Worm (Caenorhabditis elegans) whole organism, L4 larva: ENCODE data around the gene mrpl-40.
A peak's percentile ranks its signal among the peaks of the same experiment; 100 is the strongest.

Source experiments
- F26F4.8 ChIP-seq: fragments of 200-800 bp; sonication (Bioruptor generic); conservative IDR thresholded peaks from 2 replicates; pipeline ENCODE4 v1.3.6; 2022; ENCODE audit warnings: missing genetic modification characterization, missing compliant biosample characterization
- F49E8.2 ChIP-seq: sonication (generic microtip); optimal IDR thresholded peaks from 2 replicates; lab custom pipeline; 2016; ENCODE audit warnings: missing compliant biosample characterization, mild to moderate bottlenecking, missing genetic modification characterization, borderline replicate concordance
- T20F7.1 ChIP-seq: fragments of 200-800 bp; sonication (Bioruptor generic); optimal IDR thresholded peaks from 2 replicates; lab custom pipeline; 2018; ENCODE audit warnings: mild to moderate bottlenecking, missing genetic modification characterization, missing compliant biosample characterization
- T26A8.4 ChIP-seq: fragments of 200-800 bp; sonication (Bioruptor generic); IDR thresholded peaks from 2 replicates; pipeline ENCODE4 v1.3.6; 2022; ENCODE audit warnings: missing genetic modification characterization, missing compliant biosample characterization
- Y48G9A.11 ChIP-seq: fragments of 200-800 bp; sonication (Bioruptor generic); IDR thresholded peaks from 2 replicates; pipeline ENCODE4 v1.3.6; 2022; ENCODE audit warnings: missing genetic modification reagents, missing genetic modification characterization, missing compliant biosample characterization
- Y75B8A.6 ChIP-seq: fragments of 200-800 bp; sonication (Bioruptor generic); IDR thresholded peaks from 2 replicates; pipeline ENCODE4 v1.3.6; 2022; ENCODE audit warnings: missing genetic modification reagents, missing genetic modification characterization, missing compliant biosample characterization
- ZK337.2 ChIP-seq: fragments of 200-800 bp; sonication (Bioruptor generic); IDR thresholded peaks from 2 replicates; pipeline ENCODE4 v1.3.6; 2022; ENCODE audit warnings: missing genetic modification reagents, missing genetic modification characterization, missing compliant biosample characterization
- ZK546.5 ChIP-seq, 2 experiments: sonication (generic microtip); optimal IDR thresholded peaks; 2 replicates each; lab custom pipeline; 2017; ENCODE audit warnings: missing biosample characterization in 2 of 2, missing genetic modification characterization in 2 of 2
- ama-1 ChIP-seq: fragments of 150-350 bp; optimal IDR thresholded peaks from 2 replicates; lab custom pipeline; 2014; ENCODE audit warnings: inconsistent platforms, mixed read lengths
- attf-4 ChIP-seq: sonication (generic microtip); optimal IDR thresholded peaks from 3 replicates; lab custom pipeline; 2017; ENCODE audit warnings: missing biosample characterization, missing genetic modification characterization
- ceh-62 ChIP-seq: sonication (generic microtip); optimal IDR thresholded peaks from 2 replicates; lab custom pipeline; 2017; ENCODE audit warnings: missing biosample characterization, missing genetic modification characterization
- daf-16 ChIP-seq, 3 experiments: sonication (generic microtip); optimal IDR thresholded peaks; 2 replicates each; lab custom pipeline; 2016 to 2017; ENCODE audit warnings: missing genetic modification characterization in 3 of 3, missing genetic modification reagents in 3 of 3, mild to moderate bottlenecking in 2 of 3, missing compliant biosample characterization in 2 of 3, missing biosample characterization in 1 of 3, moderate library complexity in 1 of 3
- daf-19 ChIP-seq: fragments of 200-800 bp; sonication (Bioruptor generic); conservative IDR thresholded peaks from 2 replicates; pipeline ENCODE4 v1.3.6; 2022; ENCODE audit warnings: missing genetic modification characterization, missing compliant biosample characterization
- daf-8 ChIP-seq: fragments of 200-800 bp; sonication (Bioruptor generic); IDR thresholded peaks from 2 replicates; pipeline ENCODE4 v1.3.6; 2022; ENCODE audit warnings: missing genetic modification characterization, missing compliant biosample characterization
- dmd-6 ChIP-seq: fragments of 200-800 bp; sonication (Bioruptor generic); IDR thresholded peaks from 2 replicates; pipeline ENCODE4 v1.3.6; 2022; ENCODE audit warnings: missing genetic modification reagents, missing genetic modification characterization, missing compliant biosample characterization
- dmd-9 ChIP-seq: fragments of 200-800 bp; sonication (Bioruptor generic); IDR thresholded peaks from 2 replicates; pipeline ENCODE4 v1.3.6; 2022; ENCODE audit warnings: missing genetic modification reagents, missing genetic modification characterization, missing compliant biosample characterization
- dve-1 ChIP-seq: sonication (generic microtip); optimal IDR thresholded peaks from 2 replicates; lab custom pipeline; 2017; ENCODE audit warnings: antibody characterized with exemption, mild to moderate bottlenecking, missing genetic modification characterization, missing compliant biosample characterization; ENCODE audit not compliant: insufficient read depth
- egl-27 ChIP-seq: sonication (generic microtip); optimal IDR thresholded peaks from 3 replicates; lab custom pipeline; 2017; ENCODE audit warnings: missing biosample characterization, missing genetic modification reagents, missing genetic modification characterization
- egl-43 ChIP-seq: fragments of 200-800 bp; sonication (Bioruptor generic); IDR thresholded peaks from 2 replicates; pipeline ENCODE4 v1.3.6; 2022; ENCODE audit warnings: missing genetic modification reagents, missing genetic modification characterization, missing compliant biosample characterization
- fkh-10 ChIP-seq: fragments of 150-350 bp; optimal IDR thresholded peaks from 2 replicates; lab custom pipeline; 2014; ENCODE audit warnings: missing biosample characterization, missing genetic modification reagents, missing genetic modification characterization
- hlh-11 ChIP-seq: fragments of 200-800 bp; sonication (Bioruptor generic); optimal IDR thresholded peaks from 2 replicates; lab custom pipeline; 2018; ENCODE audit warnings: mild to moderate bottlenecking, missing genetic modification characterization, missing compliant biosample characterization
- jun-1 ChIP-seq: fragments of 150-350 bp; optimal IDR thresholded peaks from 2 replicates; lab custom pipeline; 2014; ENCODE audit warnings: missing biosample characterization, missing genetic modification reagents, missing genetic modification characterization
- lin-1 ChIP-seq: fragments of 200-800 bp; sonication (Bioruptor generic); IDR thresholded peaks from 2 replicates; pipeline ENCODE4 v1.3.6; 2022; ENCODE audit warnings: missing genetic modification reagents, missing genetic modification characterization, missing compliant biosample characterization
- lin-29 ChIP-seq: fragments of 200-800 bp; sonication (Bioruptor generic); IDR thresholded peaks from 2 replicates; pipeline ENCODE4 v1.3.6; 2022; ENCODE audit warnings: missing genetic modification reagents, missing genetic modification characterization, missing compliant biosample characterization
- lin-39 ChIP-seq: fragments of 150-350 bp; optimal IDR thresholded peaks from 2 replicates; lab custom pipeline; 2014; ENCODE audit warnings: missing biosample characterization, missing genetic modification reagents, missing genetic modification characterization
- lir-3 ChIP-seq: sonication (generic microtip); optimal IDR thresholded peaks from 2 replicates; lab custom pipeline; 2016; ENCODE audit warnings: mild to moderate bottlenecking, missing genetic modification characterization, missing compliant biosample characterization
- lsy-2 ChIP-seq, 2 experiments: fragments of 150-350 bp in 1 of 2; sonication (generic microtip) in 1 of 2; optimal IDR thresholded peaks; 2 replicates each; lab custom pipeline; 2014 to 2017; ENCODE audit warnings: missing biosample characterization in 2 of 2, missing genetic modification characterization in 2 of 2
- mep-1 ChIP-seq: fragments of 150-350 bp; sonication (generic microtip); optimal IDR thresholded peaks from 3 replicates; lab custom pipeline; 2014; ENCODE audit warnings: missing biosample characterization, missing genetic modification characterization
- mes-2 ChIP-seq: sonication (generic microtip); optimal IDR thresholded peaks from 2 replicates; lab custom pipeline; 2016; ENCODE audit warnings: missing genotype, mild to moderate bottlenecking, missing genetic modification characterization, missing compliant biosample characterization; ENCODE audit not compliant: poor library complexity, severe bottlenecking
- nhr-11 ChIP-seq: fragments of 150-350 bp; optimal IDR thresholded peaks from 2 replicates; lab custom pipeline; 2014; ENCODE audit warnings: missing biosample characterization, missing genetic modification characterization
- nhr-111 ChIP-seq: fragments of 200-800 bp; sonication (Bioruptor generic); optimal IDR thresholded peaks from 2 replicates; lab custom pipeline; 2018; ENCODE audit warnings: mild to moderate bottlenecking, missing genetic modification characterization, missing compliant biosample characterization
- nhr-48 ChIP-seq: sonication (generic microtip); optimal IDR thresholded peaks from 2 replicates; lab custom pipeline; 2016; ENCODE audit warnings: mild to moderate bottlenecking, missing genetic modification characterization, missing compliant biosample characterization
- nhr-6 ChIP-seq: fragments of 150-350 bp; optimal IDR thresholded peaks from 2 replicates; lab custom pipeline; 2014; ENCODE audit warnings: missing biosample characterization, missing genetic modification characterization
- php-3 ChIP-seq: fragments of 200-800 bp; sonication (Bioruptor generic); IDR thresholded peaks from 2 replicates; pipeline ENCODE4 v1.3.6; 2022; ENCODE audit warnings: missing genetic modification reagents, missing genetic modification characterization, missing compliant biosample characterization
- pqm-1 ChIP-seq: sonication (generic microtip); optimal IDR thresholded peaks from 2 replicates; lab custom pipeline; 2017; ENCODE audit warnings: missing biosample characterization, missing genetic modification characterization
- saeg-2 ChIP-seq: fragments of 200-800 bp; sonication (Bioruptor generic); IDR thresholded peaks from 2 replicates; pipeline ENCODE4 v1.3.6; 2022; ENCODE audit warnings: missing genetic modification reagents, missing genetic modification characterization, missing compliant biosample characterization
- sdz-12 ChIP-seq: fragments of 200-800 bp; sonication (Bioruptor generic); optimal IDR thresholded peaks from 2 replicates; lab custom pipeline; 2018; ENCODE audit warnings: mild to moderate bottlenecking, missing genetic modification characterization, missing compliant biosample characterization
- set-16 ChIP-seq: fragments of 200-800 bp; sonication (Bioruptor generic); IDR thresholded peaks from 2 replicates; pipeline ENCODE4 v1.3.6; 2022; ENCODE audit warnings: missing genetic modification reagents, missing genetic modification characterization, missing compliant biosample characterization
- snpc-1.2 ChIP-seq: fragments of 200-800 bp; sonication (Bioruptor generic); IDR thresholded peaks from 2 replicates; pipeline ENCODE4 v1.3.6; 2022; ENCODE audit warnings: missing genetic modification reagents, missing genetic modification characterization, missing compliant biosample characterization
- unc-62 ChIP-seq, 3 experiments: fragments of 150-350 bp in 1 of 3; sonication (generic microtip); optimal IDR thresholded peaks in 2 of 3; peaks in 1 of 3; 1 replicate in 1 of 3; 2 replicates in 2 of 3; lab custom pipeline; 2014 to 2017; ENCODE audit warnings: missing biosample characterization in 3 of 3, missing genetic modification characterization in 3 of 3, missing genetic modification reagents in 3 of 3, missing genotype in 1 of 3
- vab-7 ChIP-seq: fragments of 200-800 bp; sonication (Bioruptor generic); IDR thresholded peaks from 2 replicates; pipeline ENCODE4 v1.3.6; 2022; ENCODE audit warnings: missing genetic modification reagents, missing genetic modification characterization, missing compliant biosample characterization
- zfp-2 ChIP-seq: sonication (generic microtip); optimal IDR thresholded peaks from 2 replicates; lab custom pipeline; 2016; ENCODE audit warnings: mild to moderate bottlenecking, missing genetic modification characterization, missing compliant biosample characterization

mrpl-40 gene

DNA sequence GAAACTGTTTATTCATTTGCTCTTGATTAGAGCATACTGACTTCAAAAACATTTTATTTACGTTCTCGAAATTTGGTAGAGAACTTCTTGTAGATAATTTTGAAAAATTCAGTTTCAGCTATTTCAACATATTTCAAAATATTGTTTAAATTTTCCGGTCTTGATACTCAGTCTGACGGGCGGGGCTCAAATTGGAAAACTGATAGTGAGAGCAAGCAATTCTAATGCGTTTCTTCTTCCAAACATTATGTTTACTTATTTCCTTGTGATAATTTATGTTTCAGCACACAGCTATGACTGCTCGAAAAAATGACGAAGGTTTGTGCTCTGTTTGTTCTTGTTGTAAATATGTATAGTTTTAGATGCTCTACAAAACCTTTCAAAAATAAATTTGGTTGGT lies 32.8 kb downstream of the mrpl-40 start, which contains the start of gene pals-24 (continued):
- TF ChIP-seq dve-1 (peak; percentile 61), snpc-1.2 (GFP tag; lab: Robert Waterston, UW) (no peak), attf-4 (tag; lab: Kevin White, UChicago) (no peak)

DNA sequence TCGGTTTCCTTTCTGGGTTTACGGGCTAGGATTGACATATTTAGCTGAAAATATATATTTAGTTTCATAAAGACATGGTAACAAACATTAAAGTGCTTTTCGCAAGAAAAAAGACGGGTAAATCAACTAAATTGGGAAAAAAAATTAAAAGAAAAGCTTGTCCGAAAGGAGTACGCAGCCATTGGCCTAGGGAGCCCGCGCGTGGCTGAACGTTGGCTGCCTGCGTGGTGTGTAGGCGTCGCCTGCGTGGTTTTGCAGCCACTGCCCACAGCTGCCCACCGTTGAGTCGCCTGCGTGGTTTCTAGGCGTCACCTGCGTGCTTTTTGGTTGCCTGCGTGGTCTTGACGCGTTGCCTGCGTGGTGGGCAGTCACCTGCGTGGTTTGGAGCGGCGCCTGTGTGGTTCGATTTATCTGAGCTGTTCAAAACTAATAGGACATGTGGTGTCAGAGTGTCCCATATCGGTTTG lies 34.7 kb downstream of the mrpl-40 start, which contains the start of gene C29F9.12:
Gene C29F9.12 (minus strand): TSS at position 51 of the 467 bp plus-strand sequence.
- TF ChIP-seq set-16 (peak; percentile 82), egl-43 (GFP tag; lab: Robert Waterston, UW) (0 out of 2 replicates have a peak, but pooled peaks have one; percentile 23)

ce11 chrIII:124478-124877 lies 37.1 kb downstream of the mrpl-40 start, which contains the start of gene pals-23:
Gene pals-23, plus strand, starts transcription at chrIII:124778.
- no peak for TF ChIP-seq jun-1 (tag; lab: Kevin White, UChicago)
- TF ChIP-seq saeg-2 (GFP tag; lab: Robert Waterston, UW), result no peak
- TF ChIP-seq lin-39 (tag; lab: Kevin White, UChicago), result no peak
- no peak for TF ChIP-seq nhr-6 (tag; lab: Kevin White, UChicago)
- no peak for TF ChIP-seq Y48G9A.11 (GFP tag; lab: Robert Waterston, UW)
- TF ChIP-seq nhr-111 (GFP tag; lab: Kevin White, UChicago), result no peak
- TF ChIP-seq T26A8.4 (GFP tag; lab: Robert Waterston, UW), result no peak
- no peak for TF ChIP-seq dve-1
- TF ChIP-seq nhr-48 (tag; lab: Kevin White, UChicago), result no peak
- TF ChIP-seq egl-43 (GFP tag; lab: Robert Waterston, UW), result no peak
- TF ChIP-seq mes-2 (tag; lab: Kevin White, UChicago), result no peak
- TF ChIP-seq ZK546.5 (tag; optimal IDR thresholded peaks at IDR 0.05; lab: Kevin White, UChicago), result no peak
- no peak for TF ChIP-seq lin-1 (GFP tag; lab: Robert Waterston, UW)
- no peak for TF ChIP-seq daf-8
- TF ChIP-seq set-16, result no peak
- TF ChIP-seq fkh-10 (GFP tag; lab: Kevin White, UChicago), result no peak
- no peak for TF ChIP-seq unc-62 (GFP tag; optimal IDR thresholded peaks at IDR 0.05 in 1 of 2; lab: Kevin White, UChicago)
- TF ChIP-seq unc-62 (tag; optimal IDR thresholded peaks at IDR 0.05; lab: Kevin White, UChicago), result no peak
- no peak for TF ChIP-seq nhr-11
- TF ChIP-seq F26F4.8 (GFP tag; lab: Robert Waterston, UW), result no peak

- TF ChIP-seq pqm-1, result peak; percentile 10
- peak; percentile 40 for TF ChIP-seq dve-1
- TF ChIP-seq ama-1 (lab: Kevin White, UChicago), result no peak
- peak; percentile 13 for TF ChIP-seq hlh-11 (tag; lab: Kevin White, UChicago)
- TF ChIP-seq daf-16 (GFP tag; optimal IDR thresholded peaks at IDR 0.05; lab: Kevin White, UChicago), result no peak
- peak; percentile 78 for TF ChIP-seq daf-16 (tag; optimal IDR thresholded peaks at IDR 0.05; lab: Kevin White, UChicago)
- TF ChIP-seq php-3, result no peak
Observed at ce11 chrIII:130650-131049, 43.3 kb downstream of the mrpl-40 start, which contains the start of the genes nhr-280 and C29F9.2. Gene nhr-280, minus strand, starts transcription at chrIII:130750. Gene C29F9.2, plus strand, starts transcription at chrIII:130947.

- TF ChIP-seq ZK546.5 (tag; optimal IDR thresholded peaks at IDR 0.05; lab: Kevin White, UChicago) (no peak), daf-19 (GFP tag; lab: Robert Waterston, UW) (no peak), F49E8.2 (tag; lab: Kevin White, UChicago) (no peak), nhr-6 (tag; lab: Kevin White, UChicago) (peak; percentile 55), ZK337.2 (GFP tag; lab: Robert Waterston, UW) (no peak), pqm-1 (no peak), dmd-6 (GFP tag; lab: Robert Waterston, UW) (no peak), lsy-2 (tag; optimal IDR thresholded peaks at IDR 0.05; lab: Kevin White, UChicago) (no peak), Y75B8A.6 (GFP tag; lab: Robert Waterston, UW) (no peak), T20F7.1 (GFP tag; lab: Kevin White, UChicago) (no peak), hlh-11 (tag; lab: Kevin White, UChicago) (peak; percentile 10), vab-7 (GFP tag; lab: Robert Waterston, UW) (no peak), sdz-12 (no peak), daf-8 (no peak), ceh-62 (tag; lab: Kevin White, UChicago) (no peak), mep-1 (tag; lab: Kevin White, UChicago) (no peak), jun-1 (tag; lab: Kevin White, UChicago) (no peak), zfp-2 (no peak), dmd-9 (GFP tag; lab: Robert Waterston, UW) (no peak), snpc-1.2 (GFP tag; lab: Robert Waterston, UW) (no peak), lin-29 (GFP tag; lab: Robert Waterston, UW) (no peak), egl-27 (tag; lab: Kevin White, UChicago) (no peak), lir-3 (tag; lab: Kevin White, UChicago) (no peak)
Observed at ce11 chrIII:131627-132026, 44.3 kb downstream of the mrpl-40 start.
